Worm (Caenorhabditis elegans): ENCODE data around the gene ins-22.

DNA sequence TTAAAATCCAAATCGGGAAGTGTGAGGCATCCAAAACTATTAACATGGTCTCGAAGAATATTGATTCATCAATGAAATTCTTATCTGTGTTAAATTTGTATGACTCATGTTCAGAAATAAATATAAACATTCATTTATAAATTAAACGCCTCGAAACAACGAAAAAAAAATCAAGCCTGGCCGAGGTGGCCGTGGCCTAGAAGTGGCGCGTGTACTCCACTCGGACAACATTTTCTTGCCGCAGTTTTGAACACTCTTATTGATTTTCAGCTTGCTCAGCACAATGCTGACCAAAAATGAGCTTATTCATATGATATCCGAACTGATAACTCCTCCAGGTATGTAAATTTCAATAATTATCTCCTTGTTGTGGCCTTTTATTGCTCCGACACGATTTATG lies 38.1 kb downstream of the ins-22 start, which contains the start of gene ekl-6:
- TF ChIP-seq nhr-12 (tag; optimal IDR thresholded peaks at IDR 0.05) (no peak), aha-1 (tag; optimal IDR thresholded peaks at IDR 0.05) (no peak), nhr-77 (tag; optimal IDR thresholded peaks at IDR 0.05) (peak; percentile 21)

Data from whole organism, L1 larva.